Fruit fly (Drosophila melanogaster) whole organism, wandering third instar larva: ENCODE results near the gene kst.

ENCODE experiments used
- GATAd ChIP-seq: sonication (Bioruptor generic); optimal IDR thresholded peaks from 2 replicates; lab custom pipeline; 2016; ENCODE audit warnings: missing biosample characterization, missing genetic modification characterization
- fru ChIP-seq: fragments of 200-800 bp; sonication (Bioruptor generic); optimal IDR thresholded peaks from 3 replicates; lab custom pipeline; 2016; ENCODE audit warnings: missing biosample characterization, mild to moderate bottlenecking, missing genetic modification characterization

DNA sequence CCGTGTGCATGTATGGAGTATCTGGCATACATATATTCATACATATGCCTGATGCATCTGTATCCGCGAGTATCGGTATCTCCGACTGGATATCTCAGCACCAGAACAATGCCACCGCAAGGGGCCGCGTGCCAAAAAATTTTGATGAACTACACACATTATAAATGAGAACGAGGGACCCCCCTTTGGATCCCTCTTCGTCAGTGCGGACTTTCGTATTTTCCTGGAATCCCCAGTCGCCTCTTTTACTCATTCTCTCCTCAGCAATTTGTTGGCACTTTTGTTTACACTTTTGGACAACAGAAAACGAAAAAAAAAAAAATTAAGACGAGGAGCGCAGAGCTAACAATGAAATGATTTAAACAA lies 48.8 kb downstream of the kst start:
- no peak for TF ChIP-seq GATAd (GFP tag; lab: Kevin White, UChicago)
- TF ChIP-seq fru (GFP tag; lab: Kevin White, UChicago): no peak
